Worm (Caenorhabditis elegans): ENCODE results near the gene F23D12.1.

The F23D12.1 gene

DNA sequence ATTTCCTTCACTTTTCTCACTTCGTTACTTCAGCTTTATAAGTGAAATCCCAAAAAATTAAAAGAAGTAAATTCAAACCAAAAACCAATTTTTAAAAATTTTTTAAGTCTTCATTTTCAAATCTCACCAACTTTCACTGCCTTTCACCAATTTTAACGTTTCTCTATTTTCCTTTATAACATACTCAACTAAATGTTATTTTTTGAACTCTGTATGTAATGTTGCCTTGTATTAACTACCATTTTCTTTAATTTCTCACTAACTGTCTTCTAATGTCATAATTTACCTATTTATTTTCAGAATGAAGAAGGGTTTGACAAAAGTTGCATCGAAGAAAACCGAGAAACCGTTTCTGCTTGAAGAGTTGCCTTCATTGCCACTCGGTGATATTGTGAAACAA, 16.7 kb upstream of the F23D12.1 start, which contains the start of gene F23D12.4:
F23D12.4 (plus strand) TSS at position 301 of the 400 bp plus-strand sequence.
- TF ChIP-seq W03F9.2 (tag; optimal IDR thresholded peaks at IDR 0.05) (no peak), him-1 (tag; optimal IDR thresholded peaks at IDR 0.05) (no peak), dao-5 (tag; optimal IDR thresholded peaks at IDR 0.05) (no peak)

DNA sequence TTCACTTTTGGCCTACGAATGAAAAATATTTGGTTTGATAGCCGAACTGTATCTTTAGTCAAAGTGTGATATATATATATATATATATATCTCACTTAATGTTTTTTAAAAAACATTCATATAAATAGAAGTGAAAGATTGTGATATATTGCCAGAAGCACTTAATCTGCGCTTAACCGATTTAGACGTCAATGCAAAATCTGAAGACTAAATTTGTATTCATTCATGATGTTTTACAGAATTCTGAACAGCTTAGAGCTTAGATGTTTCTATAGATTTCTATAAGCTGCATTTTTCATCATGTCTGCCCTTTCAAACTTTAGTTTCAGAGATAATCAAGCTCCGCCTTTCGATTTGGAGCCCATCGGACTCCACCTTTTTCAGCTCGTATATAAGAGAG, 14.4 kb upstream of the F23D12.1 start, which contains the start of gene F23D12.3:
F23D12.3 (plus strand) TSS at position 301 of the 400 bp plus-strand sequence.
- TF ChIP-seq him-1 (tag; optimal IDR thresholded peaks at IDR 0.05), result no peak
- TF ChIP-seq dao-5 (tag; optimal IDR thresholded peaks at IDR 0.05), result no peak
- TF ChIP-seq W03F9.2 (tag; optimal IDR thresholded peaks at IDR 0.05), result no peak

DNA sequence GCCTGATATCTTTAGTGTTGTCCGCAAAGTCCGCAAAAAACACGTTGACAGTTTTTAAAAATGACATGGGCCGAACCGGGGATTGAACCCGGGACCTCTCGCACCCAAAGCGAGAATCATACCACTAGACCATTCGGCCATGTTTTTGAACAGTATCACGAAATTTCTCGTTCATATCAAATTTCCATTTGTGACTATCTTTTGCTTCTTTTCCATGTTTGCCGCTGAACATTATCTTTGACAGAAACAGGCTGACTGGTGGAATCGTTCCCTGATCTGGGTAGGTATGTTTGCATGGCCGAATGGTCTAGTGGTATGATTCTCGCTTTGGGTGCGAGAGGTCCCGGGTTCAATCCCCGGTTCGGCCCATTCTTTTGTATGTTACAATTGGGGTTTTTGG, 9.9 kb upstream of the F23D12.1 start:
- peak; percentile 12 for TF ChIP-seq W03F9.2 (tag; optimal IDR thresholded peaks at IDR 0.05)

DNA sequence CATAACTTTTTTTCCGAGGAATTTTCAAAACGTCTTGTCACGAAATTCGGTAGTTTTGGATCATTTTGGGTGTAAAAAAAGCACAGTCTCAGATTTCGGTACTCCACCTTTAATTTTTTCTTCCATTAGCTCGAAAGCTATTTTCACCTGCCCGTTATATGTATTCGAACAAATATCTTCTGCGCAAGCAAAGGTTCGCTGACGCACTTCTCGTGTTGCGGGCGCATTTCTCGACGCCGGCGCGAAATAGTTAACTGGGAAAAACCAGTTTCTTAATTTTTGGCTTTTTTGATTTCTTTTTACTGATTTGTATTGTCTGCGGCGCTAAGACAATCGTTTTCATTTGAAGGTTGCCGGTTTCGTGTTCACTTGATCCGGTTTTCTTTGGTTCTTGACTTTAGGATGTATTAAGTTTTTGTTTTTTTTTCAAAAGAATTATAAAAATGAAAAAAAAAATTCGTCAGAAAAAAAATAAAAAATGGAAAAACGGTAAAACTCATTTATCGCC, 7.8 kb upstream of the F23D12.1 start:
- no peak for TF ChIP-seq W03F9.2 (tag; optimal IDR thresholded peaks at IDR 0.05)
- no peak for TF ChIP-seq dao-5 (tag; optimal IDR thresholded peaks at IDR 0.05)
- TF ChIP-seq him-1 (tag; optimal IDR thresholded peaks at IDR 0.05), result no peak

DNA sequence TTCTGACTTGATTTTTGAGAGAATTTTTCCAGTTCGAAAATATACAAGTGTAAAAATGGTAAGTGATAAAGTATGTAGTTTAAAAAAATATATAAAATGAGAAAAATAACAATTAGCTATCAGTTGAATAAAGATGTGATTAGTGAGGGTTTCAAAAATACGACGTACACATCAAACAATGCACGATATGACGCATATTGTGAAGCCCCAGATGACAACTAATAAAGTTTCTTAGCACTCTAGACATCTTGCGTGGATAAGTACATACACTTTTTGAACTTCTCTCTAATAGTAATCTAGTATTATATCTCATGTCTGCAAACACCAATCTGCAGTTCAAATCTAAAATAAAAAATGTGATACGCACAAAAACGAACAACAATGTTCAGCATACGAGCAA, 2.5 kb upstream of the F23D12.1 start:
- no peak for TF ChIP-seq dao-5 (tag; optimal IDR thresholded peaks at IDR 0.05)
- no peak for TF ChIP-seq W03F9.2 (tag; optimal IDR thresholded peaks at IDR 0.05)
- TF ChIP-seq him-1 (tag; optimal IDR thresholded peaks at IDR 0.05), result no peak

DNA sequence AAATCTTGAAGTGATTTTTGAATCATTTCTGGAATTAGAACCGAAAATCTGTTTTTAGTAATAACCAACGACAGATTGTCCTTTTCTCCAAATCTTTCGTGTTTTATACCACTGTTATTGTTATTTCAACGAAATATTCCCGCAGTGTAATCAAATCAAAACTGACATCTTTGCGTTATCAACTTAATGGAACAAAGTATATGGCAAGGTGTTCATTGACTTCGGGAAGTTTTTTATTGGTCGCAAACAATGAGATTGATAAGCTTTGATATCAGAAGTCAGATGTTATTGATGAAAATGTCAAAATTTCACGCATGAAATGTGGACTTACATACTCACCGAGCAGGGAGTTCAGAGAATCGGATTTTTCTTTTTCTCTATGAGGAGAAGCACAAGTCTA, 3.3 kb downstream of the F23D12.1 start, which contains the start of gene F23D12.11:
F23D12.11 (minus strand) TSS at position 79 of the 400 bp plus-strand sequence.
- TF ChIP-seq W03F9.2 (tag; optimal IDR thresholded peaks at IDR 0.05) (no peak), him-1 (tag; optimal IDR thresholded peaks at IDR 0.05) (no peak), dao-5 (tag; optimal IDR thresholded peaks at IDR 0.05) (no peak)

DNA sequence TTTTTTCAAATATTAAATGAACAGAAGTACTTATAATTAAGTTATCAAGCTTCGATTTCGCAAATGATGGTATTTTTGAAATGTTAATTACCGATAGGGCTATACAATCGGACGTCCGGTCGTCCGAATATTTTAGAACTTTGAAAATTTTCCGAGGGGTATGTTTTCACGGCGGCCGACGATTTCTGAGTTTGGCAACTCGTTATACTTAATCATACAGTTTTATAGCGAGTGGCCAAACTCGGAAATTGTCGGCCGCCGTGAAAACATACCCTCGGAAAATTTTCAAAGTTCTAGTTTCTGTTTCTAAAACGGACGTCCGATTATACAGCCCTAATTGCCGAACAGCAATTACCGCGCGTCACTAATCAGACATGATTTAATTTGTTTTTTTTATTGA, 3.8 kb downstream of the F23D12.1 start:
- no peak for TF ChIP-seq him-1 (tag; optimal IDR thresholded peaks at IDR 0.05)
- no peak for TF ChIP-seq W03F9.2 (tag; optimal IDR thresholded peaks at IDR 0.05)
- no peak for TF ChIP-seq dao-5 (tag; optimal IDR thresholded peaks at IDR 0.05)

DNA sequence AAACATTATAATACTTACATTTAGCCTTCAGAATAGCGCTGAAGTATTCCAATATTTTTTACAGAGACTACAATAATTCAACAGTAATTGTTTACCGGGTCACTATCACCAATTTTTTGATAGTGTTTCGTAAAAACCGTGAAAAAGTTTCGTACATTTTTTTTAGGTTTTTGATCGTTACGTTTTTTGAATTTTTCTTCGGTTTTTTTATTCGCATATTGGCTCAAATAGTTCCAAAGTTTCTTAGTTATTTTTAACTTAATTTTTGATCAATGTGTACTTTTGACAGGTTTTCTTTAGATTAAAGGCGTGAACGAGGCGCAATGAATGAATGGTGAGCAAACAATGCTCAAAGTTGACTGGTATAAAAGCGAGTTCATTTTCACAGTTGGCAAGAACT, 4.8 kb downstream of the F23D12.1 start, which contains the start of gene fipr-3:
fipr-3 (plus strand) TSS at position 301 of the 400 bp plus-strand sequence.
- TF ChIP-seq him-1 (tag; optimal IDR thresholded peaks at IDR 0.05), result no peak
- TF ChIP-seq dao-5 (tag; optimal IDR thresholded peaks at IDR 0.05), result no peak
- TF ChIP-seq W03F9.2 (tag; optimal IDR thresholded peaks at IDR 0.05), result no peak

DNA sequence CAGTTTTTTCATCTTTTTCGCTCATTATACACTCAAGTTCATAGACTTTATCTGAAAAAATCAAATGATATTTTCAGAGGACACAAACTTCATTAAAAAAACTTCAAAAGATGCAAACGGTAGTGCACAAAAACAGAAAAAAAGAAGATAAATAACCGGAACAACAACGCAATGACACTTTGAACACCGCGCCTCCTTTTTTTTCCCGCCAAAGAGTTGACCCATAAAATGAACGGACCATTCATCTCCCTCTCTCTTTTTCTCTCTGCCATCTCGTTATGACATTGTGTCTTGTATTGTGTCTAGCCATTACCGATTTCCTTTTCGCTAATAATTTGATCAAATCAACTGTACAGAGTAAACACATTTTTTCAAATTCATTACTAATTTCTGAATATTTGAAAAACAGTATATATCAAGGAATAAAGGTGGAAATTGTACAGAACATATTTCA, 6.4 kb downstream of the F23D12.1 start, which contains the start of gene F23D12.2:
F23D12.2 (minus strand) TSS at position 51 of the 454 bp plus-strand sequence.
- no peak for TF ChIP-seq him-1 (tag; optimal IDR thresholded peaks at IDR 0.05)
- no peak for TF ChIP-seq W03F9.2 (tag; optimal IDR thresholded peaks at IDR 0.05)
- no peak for TF ChIP-seq dao-5 (tag; optimal IDR thresholded peaks at IDR 0.05)

DNA sequence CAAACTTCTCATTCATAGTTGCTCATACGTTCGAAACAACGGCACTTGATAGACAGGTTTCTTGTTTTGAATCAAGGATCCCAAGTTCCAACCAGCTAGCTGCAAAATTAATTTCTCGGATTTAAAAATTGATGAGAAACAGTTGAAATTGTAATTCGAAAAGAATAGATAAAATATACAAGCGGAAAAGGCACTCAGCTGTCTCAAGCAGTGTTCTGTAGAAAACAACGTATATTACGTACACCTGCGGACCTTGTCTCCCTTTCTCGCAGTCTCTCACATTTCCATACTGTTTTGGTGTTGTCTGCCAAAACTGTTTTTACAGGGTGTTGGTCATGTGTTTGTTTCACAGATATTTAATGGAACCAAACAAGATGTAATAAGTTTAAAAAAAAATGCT, 12.3 kb downstream of the F23D12.1 start, which contains the start of gene F23D12.10:
F23D12.10 (minus strand) TSS at position 101 of the 400 bp plus-strand sequence.
- no peak for TF ChIP-seq him-1 (tag; optimal IDR thresholded peaks at IDR 0.05)
- TF ChIP-seq dao-5 (tag; optimal IDR thresholded peaks at IDR 0.05), result no peak
- TF ChIP-seq W03F9.2 (tag; optimal IDR thresholded peaks at IDR 0.05), result no peak

DNA sequence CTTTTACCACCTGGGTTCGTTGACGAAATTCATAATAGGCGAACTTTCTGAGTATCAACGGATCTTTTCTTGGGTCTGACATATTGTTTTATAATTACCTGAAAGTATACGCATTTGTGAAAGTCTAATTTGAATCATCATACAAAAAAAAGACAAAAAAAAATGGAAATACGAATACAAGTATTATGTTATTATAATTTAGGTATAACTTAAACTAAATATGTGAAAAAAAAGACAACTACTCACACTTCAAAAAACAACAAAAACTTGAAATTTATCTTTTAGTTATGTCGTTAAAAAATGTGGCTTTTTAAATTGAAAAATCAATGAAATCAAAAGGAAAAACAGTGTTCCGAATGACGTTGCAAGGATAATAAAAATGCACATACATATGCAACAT, 15.2 kb downstream of the F23D12.1 start, which contains the start of gene fbxa-179:
fbxa-179 (minus strand) TSS at position 101 of the 400 bp plus-strand sequence.
- no peak for TF ChIP-seq dao-5 (tag; optimal IDR thresholded peaks at IDR 0.05)
- no peak for TF ChIP-seq W03F9.2 (tag; optimal IDR thresholded peaks at IDR 0.05)
- TF ChIP-seq him-1 (tag; optimal IDR thresholded peaks at IDR 0.05), result no peak

DNA sequence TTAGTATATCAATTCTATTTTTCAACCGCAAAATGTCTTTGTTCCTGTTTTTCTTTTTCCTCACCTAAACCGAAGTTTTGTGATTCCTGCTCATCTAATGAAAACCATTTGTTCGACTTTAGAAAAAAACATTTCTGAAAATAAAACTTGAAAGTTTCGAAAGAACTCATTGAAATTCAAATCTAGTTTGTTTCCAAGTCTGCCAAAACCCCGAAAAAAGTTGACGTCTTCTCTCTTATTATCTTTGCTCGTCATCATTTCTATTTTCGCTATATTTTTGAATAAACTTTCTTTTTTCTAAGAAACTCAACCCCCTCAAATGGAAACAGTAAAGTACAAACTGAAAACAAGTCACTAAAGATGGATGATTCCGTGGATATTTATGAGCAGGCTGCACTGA, 22.1 kb downstream of the F23D12.1 start, which contains the start of gene frpr-17:
frpr-17 (plus strand) TSS at position 301 of the 400 bp plus-strand sequence.
- no peak for TF ChIP-seq dao-5 (tag; optimal IDR thresholded peaks at IDR 0.05)
- TF ChIP-seq W03F9.2 (tag; optimal IDR thresholded peaks at IDR 0.05), result no peak
- TF ChIP-seq him-1 (tag; optimal IDR thresholded peaks at IDR 0.05), result no peak

DNA sequence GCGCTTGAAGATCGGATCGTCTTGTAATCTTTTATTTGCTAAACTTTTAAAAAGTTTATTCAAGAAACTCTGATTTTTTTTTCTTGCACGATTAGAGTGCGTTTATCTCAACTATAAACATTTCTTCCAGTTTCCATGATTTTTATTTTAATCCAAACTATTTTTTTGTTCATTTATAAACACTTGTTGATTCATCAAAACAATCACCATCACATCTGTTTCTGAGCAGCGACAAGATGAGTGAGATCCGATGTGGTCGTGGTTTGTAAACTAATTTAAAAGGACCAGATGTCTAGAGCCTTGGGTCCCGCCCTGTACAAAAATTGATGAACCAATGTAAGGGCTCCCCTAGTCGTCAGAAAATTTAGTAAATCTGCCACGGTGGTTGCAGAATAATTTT, 26.7 kb downstream of the F23D12.1 start:
- TF ChIP-seq him-1 (tag; optimal IDR thresholded peaks at IDR 0.05), result no peak
- no peak for TF ChIP-seq dao-5 (tag; optimal IDR thresholded peaks at IDR 0.05)
- no peak for TF ChIP-seq W03F9.2 (tag; optimal IDR thresholded peaks at IDR 0.05)

DNA sequence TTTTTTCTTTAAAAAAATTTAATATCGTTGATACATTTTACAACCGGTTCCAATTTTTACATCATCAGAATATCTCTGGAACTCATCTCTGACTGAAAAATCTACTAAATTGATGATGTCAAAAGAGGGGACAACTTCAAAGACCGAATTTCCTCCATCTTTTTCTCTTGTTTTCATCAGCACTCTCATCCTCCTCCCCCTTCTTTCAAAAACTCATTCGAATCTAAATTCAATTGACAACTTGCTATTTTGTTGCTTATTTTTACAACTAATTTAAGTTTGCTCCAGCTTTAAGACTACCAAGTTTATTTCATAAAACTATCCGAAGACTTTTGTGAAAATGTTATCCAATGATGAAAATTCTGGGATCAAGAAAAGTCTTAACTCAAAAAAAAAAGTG, 28.9 kb downstream of the F23D12.1 start:
- no peak for TF ChIP-seq him-1 (tag; optimal IDR thresholded peaks at IDR 0.05)
- no peak for TF ChIP-seq W03F9.2 (tag; optimal IDR thresholded peaks at IDR 0.05)
- no peak for TF ChIP-seq dao-5 (tag; optimal IDR thresholded peaks at IDR 0.05)

DNA sequence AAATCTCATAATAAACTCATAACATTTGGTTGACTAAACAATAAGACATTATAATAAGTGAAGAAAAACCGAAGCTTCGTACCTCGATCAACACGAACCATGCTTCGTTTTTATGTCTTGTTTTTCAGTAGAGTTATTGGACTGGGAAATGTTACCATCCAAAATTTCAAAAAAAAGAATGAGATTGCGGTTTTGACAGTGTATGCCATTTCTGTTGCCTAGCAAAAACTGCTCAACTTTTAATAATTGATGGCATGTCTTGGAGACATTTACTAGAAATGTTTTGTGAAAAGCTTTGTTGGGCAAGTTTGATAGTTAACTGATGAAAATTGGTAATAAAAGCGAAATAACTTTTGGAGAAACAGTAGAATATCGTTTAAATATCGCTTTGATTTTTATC, 32.7 kb downstream of the F23D12.1 start, which contains the start of gene Y60A9.1:
Y60A9.1 (minus strand) TSS at position 101 of the 400 bp plus-strand sequence.
- no peak for TF ChIP-seq him-1 (tag; optimal IDR thresholded peaks at IDR 0.05)
- TF ChIP-seq W03F9.2 (tag; optimal IDR thresholded peaks at IDR 0.05), result no peak
- TF ChIP-seq dao-5 (tag; optimal IDR thresholded peaks at IDR 0.05), result no peak

All from whole organism, L4/young adult.